Fruit fly (Drosophila melanogaster): Measurements from ENCODE around the gene hyx.

hyx gene

DNA sequence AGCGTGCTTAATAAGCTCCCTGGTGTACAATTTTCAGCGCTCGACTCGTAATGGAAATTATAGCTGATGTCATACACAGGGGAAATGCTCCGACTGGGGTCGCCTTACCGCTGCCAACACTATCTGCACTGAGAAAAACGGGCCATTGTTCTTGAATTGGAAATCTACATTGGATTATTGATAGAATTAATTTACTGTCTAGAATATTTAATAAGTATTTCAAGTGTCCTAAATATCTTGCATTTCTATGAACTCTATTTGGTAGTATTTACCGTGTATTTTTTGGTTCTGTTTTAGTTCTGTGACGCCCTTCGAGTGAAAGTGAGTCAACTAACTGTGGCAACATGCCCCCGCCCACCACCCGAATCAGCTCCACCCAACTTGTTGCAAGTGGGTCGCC lies 44.8 kb downstream of the hyx start (continued):
- TF ChIP-seq usp (GFP tag; optimal IDR thresholded peaks at IDR 0.05), result no peak
- TF ChIP-seq her (GFP tag; optimal IDR thresholded peaks at IDR 0.05), result no peak
- no peak for TF ChIP-seq Mad (GFP tag; optimal IDR thresholded peaks at IDR 0.05)
- no peak for TF ChIP-seq HmgZ (tag; optimal IDR thresholded peaks at IDR 0.05)
- TF ChIP-seq pros (GFP tag; optimal IDR thresholded peaks at IDR 0.05), result no peak
- TF ChIP-seq CG1792 (GFP tag; optimal IDR thresholded peaks at IDR 0.05), result no peak
- TF ChIP-seq CkIIα-i1 (GFP tag; IDR thresholded peaks at IDR 0.05), result no peak
- no peak for TF ChIP-seq Tbp (GFP tag; optimal IDR thresholded peaks at IDR 0.05)
- no peak for TF ChIP-seq CG4854 (GFP tag; optimal IDR thresholded peaks at IDR 0.05)
- TF ChIP-seq z (GFP tag; IDR thresholded peaks at IDR 0.05), result peak; percentile 46; the same call in 1 of the 3 replicates
- 0 out of 2 replicates have a peak, but pooled peaks have one; percentile 21 for TF ChIP-seq E2f2 (GFP tag; IDR thresholded peaks at IDR 0.05)
- TF ChIP-seq esg (GFP tag; conservative IDR thresholded peaks at IDR 0.05), result 0 out of 2 replicates have a peak, but pooled peaks have one; percentile 7
- TF ChIP-seq exex (tag; optimal IDR thresholded peaks at IDR 0.05), result no peak
- TF ChIP-seq Dip2 (GFP tag; IDR thresholded peaks at IDR 0.05), result no peak
- no peak for TF ChIP-seq H2.0 (GFP tag; IDR thresholded peaks at IDR 0.05)
- peak in 1 of 2 experiments; percentile 51 for TF ChIP-seq bsh (GFP tag; optimal IDR thresholded peaks at IDR 0.05)
- no peak for TF ChIP-seq ssp (GFP tag; IDR thresholded peaks at IDR 0.05)
- peak; percentile 2 for TF ChIP-seq CG15514 (GFP tag; optimal IDR thresholded peaks at IDR 0.05)
- no peak for TF ChIP-seq CG10321 (GFP tag; IDR thresholded peaks at IDR 0.05)
- 0 out of 2 replicates have a peak, but pooled peaks have one; percentile 12 for TF ChIP-seq Drgx (GFP tag; IDR thresholded peaks at IDR 0.05)
- TF ChIP-seq CG7987 (GFP tag; optimal IDR thresholded peaks at IDR 0.05), result no peak
- peak; percentile 37; the same call in 1 of the 3 replicates for TF ChIP-seq tgo (GFP tag; IDR thresholded peaks at IDR 0.05)
- no peak for TF ChIP-seq CG4328 (GFP tag; optimal IDR thresholded peaks at IDR 0.05)
- TF ChIP-seq sens (GFP tag), result peak; percentile 57
- TF ChIP-seq Max (GFP tag; optimal IDR thresholded peaks at IDR 0.05), result no peak
- TF ChIP-seq CG43689 (GFP tag; IDR thresholded peaks at IDR 0.05), result no peak
- TF ChIP-seq gem (tag; optimal IDR thresholded peaks at IDR 0.05), result peak; percentile 64
- no peak for TF ChIP-seq kah (GFP tag; optimal IDR thresholded peaks at IDR 0.05)
- no peak for TF ChIP-seq croc (GFP tag; conservative IDR thresholded peaks at IDR 0.05)
- no peak for TF ChIP-seq Nf-YB (GFP tag; optimal IDR thresholded peaks at IDR 0.05)
- peak; percentile 54; the same call in 1 of the 2 replicates for TF ChIP-seq CG17328 (GFP tag; IDR thresholded peaks at IDR 0.05)
- no peak for TF ChIP-seq Nf-YC (tag; optimal IDR thresholded peaks at IDR 0.05)
- peak; percentile 0 for TF ChIP-seq fd64A (GFP tag; optimal IDR thresholded peaks at IDR 0.05)
- TF ChIP-seq eyg (GFP tag; optimal IDR thresholded peaks at IDR 0.05), result no peak
- TF ChIP-seq gsb-n (tag; optimal IDR thresholded peaks at IDR 0.05), result no peak
- no peak for TF ChIP-seq wor (GFP tag; IDR thresholded peaks at IDR 0.05)
- no peak for TF ChIP-seq CG30020 (tag; optimal IDR thresholded peaks at IDR 0.05)
- TF ChIP-seq CG9797 (GFP tag; optimal IDR thresholded peaks at IDR 0.05), result no peak
- no peak for TF ChIP-seq dimm (GFP tag; IDR thresholded peaks at IDR 0.05)
- TF ChIP-seq fd96Cb (tag; optimal IDR thresholded peaks at IDR 0.05), result peak; percentile 28
- TF ChIP-seq Eip74EF (GFP tag; optimal IDR thresholded peaks at IDR 0.05), result no peak
- peak; percentile 36 for TF ChIP-seq CG12391 (tag; optimal IDR thresholded peaks at IDR 0.05)
- no peak for TF ChIP-seq sd (tag; optimal IDR thresholded peaks at IDR 0.05)
- no peak for TF ChIP-seq sc (optimal IDR thresholded peaks at IDR 0.05)
- TF ChIP-seq sc (GFP tag; optimal IDR thresholded peaks at IDR 0.05), result no peak
- no peak for TF ChIP-seq p53 (GFP tag; optimal IDR thresholded peaks at IDR 0.05)
- no peak for TF ChIP-seq wdn (GFP tag; IDR thresholded peaks at IDR 0.05)
